Worm (Caenorhabditis elegans): ENCODE results near the gene acs-1.

ce11 chrV:6559585-6559984 is 34.8 kb downstream of the acs-1 start:
- TF ChIP-seq unc-55 (GFP tag; optimal IDR thresholded peaks at IDR 0.05) = no peak
- TF ChIP-seq lin-13 (GFP tag; optimal IDR thresholded peaks at IDR 0.05) = no peak
- TF ChIP-seq F13H6.1 (tag; optimal IDR thresholded peaks at IDR 0.05) = no peak
- no peak for TF ChIP-seq unc-62 (GFP tag; optimal IDR thresholded peaks at IDR 0.05)
- TF ChIP-seq nhr-25 (tag; optimal IDR thresholded peaks at IDR 0.05) = no peak
- no peak for TF ChIP-seq R02D3.7 (tag; optimal IDR thresholded peaks at IDR 0.05)
- no peak for TF ChIP-seq alr-1 (tag; optimal IDR thresholded peaks at IDR 0.05)
- no peak for TF ChIP-seq nhr-6 (tag; optimal IDR thresholded peaks at IDR 0.05)
- TF ChIP-seq snpc-4 (tag; optimal IDR thresholded peaks at IDR 0.05) = no peak
- no peak for TF ChIP-seq aly-2 (tag; optimal IDR thresholded peaks at IDR 0.05)
- no peak for TF ChIP-seq ztf-4 (tag; optimal IDR thresholded peaks at IDR 0.05)
- no peak for TF ChIP-seq nhr-77 (tag; optimal IDR thresholded peaks at IDR 0.05)
- TF ChIP-seq nhr-12 (tag; optimal IDR thresholded peaks at IDR 0.05) = no peak

All from whole organism, L2 larva.